Worm (Caenorhabditis elegans) whole organism, young adult: Measurements from ENCODE around the gene Y97E10AL.1.

ENCODE experiments used
- B0035.1 ChIP-seq: sonication (generic microtip); optimal IDR thresholded peaks from 2 replicates; lab custom pipeline; 2016; ENCODE audit warnings: missing genetic modification characterization, mild to moderate bottlenecking, missing compliant biosample characterization, missing genotype, missing genetic modification reagents
- C06A6.2 ChIP-seq: fragments of 200-800 bp; sonication (Bioruptor generic); conservative IDR thresholded peaks from 2 replicates; pipeline ENCODE4 v1.3.6; 2022; ENCODE audit warnings: missing genetic modification characterization, missing compliant biosample characterization
- F10E7.11 ChIP-seq: sonication (generic microtip); optimal IDR thresholded peaks from 2 replicates; lab custom pipeline; 2017; ENCODE audit warnings: mild to moderate bottlenecking, missing genetic modification characterization, moderate library complexity, missing compliant biosample characterization
- F22D6.2 ChIP-seq: sonication (generic microtip); optimal IDR thresholded peaks from 2 replicates; lab custom pipeline; 2016; ENCODE audit warnings: mild to moderate bottlenecking, missing genetic modification characterization, missing compliant biosample characterization
- F37B4.10 ChIP-seq: fragments of 200-800 bp; sonication (Bioruptor generic); IDR thresholded peaks from 2 replicates; pipeline ENCODE4 v1.3.6; 2022; ENCODE audit warnings: missing genetic modification characterization, missing compliant biosample characterization
- F49E8.2 ChIP-seq: sonication (generic microtip); optimal IDR thresholded peaks from 3 replicates; lab custom pipeline; 2017; ENCODE audit warnings: missing genetic modification characterization, mild to moderate bottlenecking, missing compliant biosample characterization, antibody characterized with exemption, moderate library complexity; ENCODE audit not compliant: insufficient read depth
- F57C9.4 ChIP-seq: sonication (generic microtip); optimal IDR thresholded peaks from 2 replicates; lab custom pipeline; 2017; ENCODE audit warnings: mild to moderate bottlenecking, missing genetic modification characterization, missing compliant biosample characterization
- Y53G8AR.9 ChIP-seq: fragments of 200-800 bp; sonication (Bioruptor generic); conservative IDR thresholded peaks from 2 replicates; pipeline ENCODE4 v1.3.6; 2022; ENCODE audit warnings: missing genetic modification reagents, missing genetic modification characterization, missing compliant biosample characterization
- Y56A3A.18 ChIP-seq: fragments of 200-800 bp; sonication (Bioruptor generic); IDR thresholded peaks from 2 replicates; pipeline ENCODE4 v1.3.6; 2022; ENCODE audit warnings: missing genetic modification reagents, missing genetic modification characterization, missing compliant biosample characterization
- Y67H2A.10 ChIP-seq: fragments of 200-800 bp; sonication (Bioruptor generic); conservative IDR thresholded peaks from 2 replicates; pipeline ENCODE4 v1.3.6; 2022; ENCODE audit warnings: missing genetic modification reagents, missing genetic modification characterization, missing compliant biosample characterization
- Y79H2A.3 ChIP-seq: fragments of 200-800 bp; sonication (Bioruptor generic); conservative IDR thresholded peaks from 2 replicates; pipeline ENCODE4 v1.3.6; 2022; ENCODE audit warnings: missing genetic modification reagents, missing genetic modification characterization, missing compliant biosample characterization
- ZK185.1 ChIP-seq: sonication (generic microtip); optimal IDR thresholded peaks from 2 replicates; lab custom pipeline; 2016; ENCODE audit warnings: mild to moderate bottlenecking, missing genetic modification characterization, missing compliant biosample characterization; ENCODE audit not compliant: poor library complexity, severe bottlenecking
- akir-1 ChIP-seq: fragments of 200-800 bp; sonication (Bioruptor generic); optimal IDR thresholded peaks from 2 replicates; lab custom pipeline; 2018; ENCODE audit warnings: mild to moderate bottlenecking, missing genetic modification characterization, moderate library complexity, missing compliant biosample characterization
- ccch-3 ChIP-seq: fragments of 200-800 bp; sonication (Bioruptor generic); optimal IDR thresholded peaks from 2 replicates; lab custom pipeline; 2018; ENCODE audit warnings: mild to moderate bottlenecking, missing genetic modification characterization, missing compliant biosample characterization
- cebp-1 ChIP-seq, 2 experiments: fragments of 200-800 bp in 1 of 2; sonication (Bioruptor generic) in 1 of 2; sonication (generic microtip) in 1 of 2; IDR thresholded peaks in 1 of 2; optimal IDR thresholded peaks in 1 of 2; 2 replicates each; pipeline versions ENCODE4 v1.3.6 to Lab custom; 2017 to 2022; ENCODE audit warnings: missing compliant biosample characterization in 2 of 2, missing genetic modification characterization in 2 of 2, mild to moderate bottlenecking in 1 of 2, missing genetic modification reagents in 1 of 2, moderate library complexity in 1 of 2
- ceh-58 ChIP-seq: fragments of 200-800 bp; sonication (Bioruptor generic); IDR thresholded peaks from 2 replicates; pipeline ENCODE4 v1.3.6; 2022; ENCODE audit warnings: missing genetic modification characterization, missing compliant biosample characterization
- die-1 ChIP-seq: sonication (generic microtip); optimal IDR thresholded peaks from 2 replicates; lab custom pipeline; 2016; ENCODE audit warnings: missing genotype, mild to moderate bottlenecking, missing genetic modification characterization, missing compliant biosample characterization
- egrh-3 ChIP-seq: fragments of 200-800 bp; sonication (Bioruptor generic); IDR thresholded peaks from 2 replicates; pipeline ENCODE4 v1.3.6; 2022; ENCODE audit warnings: missing genetic modification reagents, missing genetic modification characterization, missing compliant biosample characterization
- ekl-4 ChIP-seq: fragments of 200-800 bp; sonication (Bioruptor generic); IDR thresholded peaks from 2 replicates; pipeline ENCODE4 v1.3.6; 2022; ENCODE audit warnings: missing genetic modification reagents, missing genetic modification characterization, missing compliant biosample characterization
- fkh-3 ChIP-seq: sonication (generic microtip); optimal IDR thresholded peaks from 2 replicates; lab custom pipeline; 2016; ENCODE audit warnings: mild to moderate bottlenecking, missing genetic modification characterization, missing compliant biosample characterization
- hlh-12 ChIP-seq: sonication (generic microtip); optimal IDR thresholded peaks from 2 replicates; lab custom pipeline; 2016; ENCODE audit warnings: missing genetic modification characterization, missing compliant biosample characterization
- hmg-1.2 ChIP-seq: fragments of 200-800 bp; sonication (Bioruptor generic); IDR thresholded peaks from 2 replicates; pipeline ENCODE4 v1.3.6; 2022; ENCODE audit warnings: missing genetic modification reagents, missing genetic modification characterization, missing compliant biosample characterization
- hmg-20 ChIP-seq: fragments of 200-800 bp; sonication (Bioruptor generic); IDR thresholded peaks from 2 replicates; pipeline ENCODE4 v1.3.6; 2022; ENCODE audit warnings: missing genetic modification reagents, missing genetic modification characterization, missing compliant biosample characterization
- lag-1 ChIP-seq: fragments of 200-800 bp; sonication (Bioruptor generic); IDR thresholded peaks from 2 replicates; pipeline ENCODE4 v1.3.6; 2022; ENCODE audit warnings: missing genetic modification reagents, missing genetic modification characterization, missing compliant biosample characterization
- lin-26 ChIP-seq: fragments of 200-800 bp; sonication (Bioruptor generic); IDR thresholded peaks from 2 replicates; pipeline ENCODE4 v1.3.6; 2022; ENCODE audit warnings: missing genetic modification reagents, missing genetic modification characterization, missing compliant biosample characterization
- lin-40 ChIP-seq: sonication (generic microtip); optimal IDR thresholded peaks from 2 replicates; lab custom pipeline; 2016; ENCODE audit warnings: missing genetic modification characterization, mild to moderate bottlenecking, missing compliant biosample characterization, missing genotype, missing genetic modification reagents
- lsl-1 ChIP-seq: fragments of 200-800 bp; sonication (Bioruptor generic); optimal IDR thresholded peaks from 2 replicates; lab custom pipeline; 2018; ENCODE audit warnings: mild to moderate bottlenecking, missing genetic modification characterization, moderate library complexity, missing compliant biosample characterization
- madf-8 ChIP-seq: fragments of 200-800 bp; sonication (Bioruptor generic); conservative IDR thresholded peaks from 2 replicates; pipeline ENCODE4 v1.3.6; 2022; ENCODE audit warnings: missing genetic modification reagents, missing genetic modification characterization, missing compliant biosample characterization
- mcd-1 ChIP-seq: fragments of 200-800 bp; sonication (Bioruptor generic); IDR thresholded peaks from 2 replicates; pipeline ENCODE4 v1.3.6; 2022; ENCODE audit warnings: missing genetic modification reagents, missing genetic modification characterization, missing compliant biosample characterization
- mel-28 ChIP-seq: sonication (generic microtip); optimal IDR thresholded peaks from 2 replicates; lab custom pipeline; 2016; ENCODE audit warnings: borderline replicate concordance, mild to moderate bottlenecking, missing genetic modification characterization, missing compliant biosample characterization
- nhr-120 ChIP-seq: fragments of 200-800 bp; sonication (Bioruptor generic); IDR thresholded peaks from 2 replicates; pipeline ENCODE4 v1.3.6; 2022; ENCODE audit warnings: missing genetic modification characterization, missing compliant biosample characterization
- rpc-1 ChIP-seq, 2 experiments: fragments of 150-350 bp in 1 of 2; sonication (generic microtip) in 1 of 2; optimal IDR thresholded peaks; 2 replicates each; lab custom pipeline; 2014 to 2018; ENCODE audit warnings: missing biosample characterization in 1 of 2, missing genetic modification characterization in 1 of 2, missing genetic modification reagents in 1 of 2, missing genotype in 1 of 2
- somi-1 ChIP-seq: fragments of 200-800 bp; sonication (Bioruptor generic); optimal IDR thresholded peaks from 2 replicates; lab custom pipeline; 2018; ENCODE audit warnings: mild to moderate bottlenecking, missing genetic modification characterization, missing compliant biosample characterization
- tbp1 ChIP-seq: fragments of 200-800 bp; sonication (Bioruptor generic); optimal IDR thresholded peaks from 2 replicates; lab custom pipeline; 2018; ENCODE audit warnings: mild to moderate bottlenecking, missing genetic modification characterization, missing compliant biosample characterization
- unc-62 ChIP-seq: fragments of 150-350 bp; optimal IDR thresholded peaks from 2 replicates; lab custom pipeline; 2014; ENCODE audit warnings: missing biosample characterization, missing genetic modification reagents, missing genetic modification characterization
- ztf-18 ChIP-seq: sonication (generic microtip); optimal IDR thresholded peaks from 2 replicates; lab custom pipeline; 2016; ENCODE audit warnings: missing genotype, mild to moderate bottlenecking, missing genetic modification characterization, missing compliant biosample characterization
- ztf-26 ChIP-seq: sonication (generic microtip); optimal IDR thresholded peaks from 2 replicates; lab custom pipeline; 2017; ENCODE audit warnings: missing genetic modification characterization, missing compliant biosample characterization

The Y97E10AL.1 gene

DNA sequence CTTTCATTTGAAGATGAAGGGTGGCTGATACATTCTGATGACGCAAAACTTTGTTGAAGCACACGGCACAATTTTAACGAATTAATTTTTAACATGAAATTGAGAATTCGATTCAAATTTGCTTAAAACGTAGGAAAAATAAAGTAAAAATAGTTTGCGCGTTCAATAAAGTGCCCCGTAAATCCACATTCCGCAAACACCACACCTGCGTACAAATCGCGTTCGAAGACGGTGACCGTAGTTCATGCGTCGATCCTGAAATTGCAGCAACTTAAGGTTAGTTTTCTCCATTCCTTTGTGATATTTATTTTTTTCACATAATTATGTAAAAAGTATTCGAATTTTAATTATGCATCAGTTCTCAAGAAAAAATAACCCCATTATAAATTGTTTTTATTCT lies 38.8 kb downstream of the Y97E10AL.1 start, which contains the start of gene F43H9.3:
Gene F43H9.3 (minus strand): TSS at position 189 of the 400 bp plus-strand sequence.
- TF ChIP-seq akir-1 (GFP tag; lab: Kevin White, UChicago) (no peak), lsl-1 (GFP tag; lab: Kevin White, UChicago) (peak; percentile 27), Y67H2A.10 (GFP tag; lab: Robert Waterston, UW) (no peak)
- TF ChIP-seq, all 124 proteins: peak for 1

DNA sequence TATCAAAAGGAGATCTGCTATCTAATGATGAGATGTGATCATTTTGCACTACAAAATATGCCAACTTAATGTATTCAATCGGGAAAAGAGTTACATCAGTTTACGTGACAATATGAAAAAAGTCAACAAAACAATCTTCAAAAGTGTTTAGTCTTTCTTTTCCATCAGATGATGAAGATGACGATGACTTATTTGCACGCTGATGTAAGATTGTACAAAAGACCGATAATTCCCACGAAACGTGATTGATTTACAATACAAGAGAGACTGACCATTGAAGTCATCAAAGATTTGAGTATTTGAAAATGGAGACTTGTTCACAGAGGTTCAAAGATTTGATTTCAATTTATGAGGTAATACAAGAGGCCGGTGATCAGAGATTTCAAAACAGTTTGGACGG lies 39.3 kb downstream of the Y97E10AL.1 start:
- TF ChIP-seq F22D6.2 (tag; lab: Kevin White, UChicago) = no peak
- TF ChIP-seq Y56A3A.18 (GFP tag; lab: Robert Waterston, UW) = no peak

DNA sequence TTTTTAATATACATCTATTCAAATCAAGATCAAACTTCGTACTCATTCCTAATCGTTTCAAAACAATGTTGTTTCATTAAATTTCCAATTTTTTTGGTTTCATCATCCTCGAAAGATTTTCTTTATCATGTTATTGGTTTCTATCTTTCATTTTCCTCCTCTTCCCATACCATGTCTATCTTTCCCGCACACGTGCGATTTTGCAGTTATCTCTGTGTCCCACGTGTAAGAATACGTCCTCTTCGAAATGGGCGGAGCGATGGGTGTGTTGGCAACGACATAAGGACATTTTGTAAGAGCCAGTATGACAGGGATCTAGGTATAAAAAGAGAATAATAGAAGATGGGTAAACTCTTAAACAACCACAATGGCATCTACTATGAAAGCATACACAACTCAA lies 40.4 kb downstream of the Y97E10AL.1 start, which contains the start of gene F43H9.4:
Gene F43H9.4 (plus strand): TSS at position 366 of the 400 bp plus-strand sequence.
- TF ChIP-seq ceh-58 (GFP tag; lab: Robert Waterston, UW) (no peak), rpc-1 (optimal IDR thresholded peaks at IDR 0.05; lab: Kevin White, UChicago) (no peak), rpc-1 (tag; optimal IDR thresholded peaks at IDR 0.05; lab: Kevin White, UChicago) (no peak), lin-40 (peak; percentile 20), cebp-1 (GFP tag; IDR thresholded peaks at IDR 0.05; lab: Robert Waterston, UW) (no peak), cebp-1 (tag; optimal IDR thresholded peaks at IDR 0.05; lab: Kevin White, UChicago) (peak; percentile 55), ztf-26 (peak; percentile 9), egrh-3 (no peak), somi-1 (peak; percentile 71), ZK185.1 (tag; lab: Kevin White, UChicago) (no peak), madf-8 (GFP tag; lab: Robert Waterston, UW) (no peak), lin-26 (GFP tag; lab: Robert Waterston, UW) (peak; percentile 11; the same call in 1 of the 2 replicates)
- TF ChIP-seq, all 124 proteins: peak for 5

DNA sequence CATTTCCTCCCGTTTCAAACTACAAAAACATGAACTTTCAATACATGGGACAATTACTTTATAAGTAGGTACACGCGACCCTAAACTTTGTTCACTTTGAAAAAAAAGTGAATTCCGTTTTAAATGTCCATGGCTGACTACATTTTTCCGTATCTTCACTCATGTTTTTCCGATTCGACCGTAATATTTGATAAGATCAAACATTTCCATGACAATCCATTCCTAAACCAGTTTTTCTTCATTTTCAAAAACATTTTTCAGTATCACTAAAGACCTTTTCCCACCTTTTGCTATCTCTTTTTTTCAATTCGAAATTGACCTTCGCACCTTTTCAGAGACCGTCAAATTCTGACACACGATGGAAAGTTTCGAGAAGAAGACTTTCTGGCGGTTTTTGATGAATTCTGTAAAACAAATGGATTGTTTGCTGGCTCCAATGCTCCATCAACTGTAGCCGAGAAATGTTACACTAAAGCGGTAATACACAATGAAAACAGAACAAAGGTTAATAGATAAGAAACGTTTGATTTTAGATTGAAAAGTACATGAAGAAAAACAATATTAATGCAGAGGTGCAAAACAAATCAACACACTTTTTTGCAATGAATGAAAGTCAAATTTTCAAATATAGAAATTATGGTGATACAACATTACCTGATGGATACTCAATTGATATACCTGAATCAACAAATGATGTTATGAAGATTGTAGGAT lies 41.6 kb downstream of the Y97E10AL.1 start:
- no peak for TF ChIP-seq die-1 (tag; lab: Kevin White, UChicago)
- no peak for TF ChIP-seq Y67H2A.10 (GFP tag; lab: Robert Waterston, UW)
- no peak for TF ChIP-seq B0035.1 (tag; lab: Kevin White, UChicago)
- no peak for TF ChIP-seq mel-28 (tag; lab: Kevin White, UChicago)
- TF ChIP-seq nhr-120 (GFP tag; lab: Robert Waterston, UW) = no peak
- TF ChIP-seq ztf-26 = no peak
- no peak for TF ChIP-seq ztf-18 (tag; lab: Kevin White, UChicago)
- no peak for TF ChIP-seq hlh-12
- TF ChIP-seq, all 124 proteins: peak for 0

DNA sequence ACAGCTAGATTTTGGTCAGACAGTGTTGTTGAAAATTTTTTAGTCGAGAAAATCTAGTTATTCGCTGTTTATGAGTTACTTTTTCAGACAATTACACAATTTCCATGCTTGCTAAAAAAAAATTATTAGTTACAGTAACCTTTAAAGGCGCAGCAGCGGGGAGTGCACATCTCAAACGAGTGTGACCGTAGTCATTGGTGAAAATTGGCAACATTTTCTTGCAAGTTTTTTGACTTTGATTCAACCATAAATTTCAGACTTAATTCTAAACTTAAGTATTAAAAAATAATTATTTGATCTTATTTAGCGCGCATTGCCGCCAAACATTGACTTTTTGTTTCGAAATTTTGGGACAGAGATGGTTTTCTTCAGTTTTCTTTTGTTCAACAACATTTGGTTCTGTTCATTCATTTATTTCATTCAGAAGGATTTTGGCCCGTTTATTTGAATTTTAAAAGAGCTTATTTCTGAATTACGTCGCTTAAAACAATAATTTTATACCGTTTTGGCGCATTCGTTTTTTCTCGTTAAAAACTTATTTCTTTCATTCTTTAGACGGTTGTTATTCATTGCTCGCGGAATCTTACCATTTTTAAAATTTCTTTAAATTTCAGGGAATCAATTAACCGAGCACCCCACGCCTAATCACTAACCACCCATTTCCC lies 43.0 kb downstream of the Y97E10AL.1 start, which contains the start of gene oma-2:
Gene oma-2 (plus strand): TSS at position 615 of the 665 bp plus-strand sequence.
- TF ChIP-seq lin-26 (GFP tag; lab: Robert Waterston, UW) (no peak), mcd-1 (GFP tag; lab: Robert Waterston, UW) (peak; percentile 47; the same call in 1 of the 2 replicates), ztf-26 (no peak), F22D6.2 (tag; lab: Kevin White, UChicago) (no peak), fkh-3 (no peak), lin-40 (no peak), tbp1 (GFP tag; lab: Kevin White, UChicago) (peak; percentile 28), F49E8.2 (tag; lab: Kevin White, UChicago) (peak; percentile 76), lag-1 (GFP tag; lab: Robert Waterston, UW) (no peak), F37B4.10 (GFP tag; lab: Robert Waterston, UW) (no peak), ztf-18 (tag; lab: Kevin White, UChicago) (peak; percentile 37), hmg-20 (GFP tag; lab: Robert Waterston, UW) (no peak), ccch-3 (GFP tag; lab: Kevin White, UChicago) (no peak), F10E7.11 (no peak), F57C9.4 (no peak), Y79H2A.3 (no peak), hmg-1.2 (GFP tag; lab: Robert Waterston, UW) (peak; percentile 45), ekl-4 (GFP tag; lab: Robert Waterston, UW) (0 out of 2 replicates have a peak, but pooled peaks have one; percentile 37), Y53G8AR.9 (0 out of 2 replicates have a peak, but pooled peaks have one; percentile 52), C06A6.2 (no peak), unc-62 (GFP tag; lab: Kevin White, UChicago) (no peak), B0035.1 (tag; lab: Kevin White, UChicago) (no peak)
